Worm (Caenorhabditis elegans): Measurements from ENCODE around the gene dvc-1.

ce11 chrV:11250735-11251134, 11.6 kb upstream of the dvc-1 start, which contains the start of gene T19B10.12:
- TF ChIP-seq snpc-4 (tag; optimal IDR thresholded peaks at IDR 0.05) (no peak), elt-1 (tag; optimal IDR thresholded peaks at IDR 0.05; ENCODE audit: borderline replicate concordance, insufficient read depth) (no peak), unc-39 (tag; optimal IDR thresholded peaks at IDR 0.05) (no peak), lsy-2 (tag; optimal IDR thresholded peaks at IDR 0.05) (no peak), nhr-237 (tag; optimal IDR thresholded peaks at IDR 0.05) (no peak), lin-13 (tag; optimal IDR thresholded peaks at IDR 0.05) (no peak), mep-1 (tag; optimal IDR thresholded peaks at IDR 0.05) (no peak), nhr-2 (tag; optimal IDR thresholded peaks at IDR 0.05) (no peak), nhr-28 (tag; optimal IDR thresholded peaks at IDR 0.05) (no peak), mab-5 (tag; optimal IDR thresholded peaks at IDR 0.05) (no peak), nhr-76 (tag; optimal IDR thresholded peaks at IDR 0.05) (no peak), nhr-12 (tag; optimal IDR thresholded peaks at IDR 0.05) (no peak), unc-62 (GFP tag; optimal IDR thresholded peaks at IDR 0.05) (no peak), pha-4 (tag; optimal IDR thresholded peaks at IDR 0.05) (no peak)
